Worm (Caenorhabditis elegans): ENCODE results near the gene cyp-29A4.

DNA sequence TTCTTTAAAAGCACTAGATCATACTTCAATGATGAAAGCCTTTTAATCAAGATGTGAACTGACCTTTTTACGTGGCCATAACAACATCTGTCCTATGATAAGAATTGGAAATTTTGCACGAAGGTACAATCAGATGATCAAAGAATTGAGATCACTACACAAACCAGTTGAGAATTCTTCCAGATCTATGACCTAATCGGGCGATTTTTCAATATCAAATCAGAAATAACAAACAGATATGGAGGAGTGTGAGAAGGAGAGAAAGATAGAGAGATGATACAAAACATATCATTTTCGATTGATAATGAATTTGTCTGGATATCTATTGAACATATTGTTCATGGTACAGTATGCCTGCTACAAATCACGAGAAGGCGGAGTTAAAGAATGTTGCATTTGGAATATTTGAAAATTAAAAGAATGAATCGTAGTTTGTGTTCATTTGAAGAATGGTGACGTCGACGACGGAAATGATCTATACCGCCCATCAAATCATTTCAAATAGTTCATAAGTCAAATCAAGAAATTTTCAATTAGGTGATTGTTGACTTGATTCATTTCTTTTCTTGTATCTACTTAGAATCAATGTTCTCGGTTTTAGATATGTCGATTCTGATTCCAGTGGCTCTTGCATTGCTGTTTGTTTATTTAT is at the start of gene cyp-29A4:
- no peak for TF ChIP-seq med-1 (GFP tag; optimal IDR thresholded peaks at IDR 0.05; ENCODE audit: insufficient read depth)
- TF ChIP-seq T22C8.4 (GFP tag; IDR thresholded peaks at IDR 0.05): no peak

All from whole organism, midembryonic.